Fruit fly (Drosophila melanogaster) whole organism, wandering third instar larva: ENCODE data around the gene CG11594.

Experiments
- Abd-B ChIP-seq: fragments of >200 bp; optimal IDR thresholded peaks from 2 replicates; lab custom pipeline; 2017; ENCODE audit warnings: missing biosample characterization, missing genetic modification characterization
- CG32264 ChIP-seq: fragments of 200-800 bp; sonication (Bioruptor generic); optimal IDR thresholded peaks from 2 replicates; lab custom pipeline; 2016; ENCODE audit warnings: missing biosample characterization, missing genetic modification characterization
- CG9705 ChIP-seq: fragments of 200-800 bp; sonication (Bioruptor generic); optimal IDR thresholded peaks from 2 replicates; lab custom pipeline; 2018; ENCODE audit warnings: missing biosample characterization, mild to moderate bottlenecking, missing genetic modification characterization
- CrebA ChIP-seq: fragments of 200-800 bp; sonication (Bioruptor generic); optimal IDR thresholded peaks from 2 replicates; lab custom pipeline; 2016; ENCODE audit warnings: missing biosample characterization, mild to moderate bottlenecking, missing genetic modification characterization, borderline replicate concordance
- Dfd ChIP-seq: fragments of >200 bp; optimal IDR thresholded peaks from 2 replicates; lab custom pipeline; 2017; ENCODE audit warnings: missing biosample characterization, missing genetic modification characterization
- Dif ChIP-seq: fragments of 200-275, 200-300 bp; sonication (Bioruptor generic); optimal IDR thresholded peaks from 2 replicates; lab custom pipeline; 2018; ENCODE audit warnings: missing biosample characterization, missing genetic modification characterization; ENCODE audit not compliant: partially characterized antibody
- GATAd ChIP-seq: sonication (Bioruptor generic); optimal IDR thresholded peaks from 2 replicates; lab custom pipeline; 2016; ENCODE audit warnings: missing biosample characterization, missing genetic modification characterization
- HLH106 ChIP-seq: fragments of 200-800 bp; optimal IDR thresholded peaks from 3 replicates; lab custom pipeline; 2019; ENCODE audit warnings: missing biosample characterization, mild to moderate bottlenecking, missing genetic modification characterization, moderate library complexity
- Hnf4 ChIP-seq: fragments of 200-800 bp; sonication (Bioruptor generic); optimal IDR thresholded peaks from 2 replicates; lab custom pipeline; 2016; ENCODE audit warnings: missing biosample characterization, mild to moderate bottlenecking, missing genetic modification characterization
- Hr78 ChIP-seq: fragments of >200 bp; optimal IDR thresholded peaks from 2 replicates; lab custom pipeline; 2017; ENCODE audit warnings: missing biosample characterization, missing genetic modification characterization
- Hr83 ChIP-seq: fragments of 200-300 bp; sonication (Bioruptor generic); optimal IDR thresholded peaks from 2 replicates; lab custom pipeline; 2016; ENCODE audit warnings: missing biosample characterization, mild to moderate bottlenecking, missing genetic modification characterization, moderate library complexity; ENCODE audit not compliant: poor library complexity, severe bottlenecking
- Jra ChIP-seq: sonication (Bioruptor generic); optimal IDR thresholded peaks from 2 replicates; lab custom pipeline; 2016; ENCODE audit warnings: missing biosample characterization, missing genetic modification characterization
- Mio ChIP-seq: sonication (Bioruptor generic); optimal IDR thresholded peaks from 2 replicates; lab custom pipeline; 2016; ENCODE audit warnings: missing biosample characterization, missing genetic modification characterization
- Myc ChIP-seq: fragments of >200 bp; optimal IDR thresholded peaks from 2 replicates; lab custom pipeline; 2017
- N ChIP-seq: fragments of >200 bp; optimal IDR thresholded peaks from 2 replicates; lab custom pipeline; 2018; ENCODE audit warnings: missing biosample characterization, missing external identifiers, missing genetic modification characterization
- OdsH ChIP-seq: fragments of 200-800 bp; sonication (Bioruptor generic); optimal IDR thresholded peaks from 2 replicates; lab custom pipeline; 2016; ENCODE audit warnings: missing biosample characterization, mild to moderate bottlenecking, missing genetic modification characterization
- Rel ChIP-seq, 2 experiments: fragments of 200-800 bp; sonication (Bioruptor generic) in 1 of 2; optimal IDR thresholded peaks; 2 replicates in 1 of 2; 3 replicates in 1 of 2; lab custom pipeline; 2016 to 2019; ENCODE audit warnings: mild to moderate bottlenecking in 2 of 2, missing biosample characterization in 2 of 2, missing genetic modification characterization in 2 of 2, moderate library complexity in 1 of 2
- Sp1 ChIP-seq: fragments of 200-800 bp; sonication (Bioruptor generic); optimal IDR thresholded peaks from 3 replicates; lab custom pipeline; 2019; ENCODE audit warnings: missing biosample characterization, mild to moderate bottlenecking, missing genetic modification characterization, moderate library complexity
- Vsx2 ChIP-seq: fragments of 200-300, 225-300 bp; sonication (Bioruptor generic); optimal IDR thresholded peaks from 2 replicates; lab custom pipeline; 2018; ENCODE audit warnings: missing biosample characterization, missing genetic modification characterization; ENCODE audit not compliant: partially characterized antibody
- br ChIP-seq: fragments of 200-800 bp; sonication (Bioruptor generic); optimal IDR thresholded peaks from 2 replicates; lab custom pipeline; 2016; ENCODE audit warnings: missing biosample characterization, missing genetic modification characterization
- brk ChIP-seq: fragments of 200-800 bp; sonication (Bioruptor generic); optimal IDR thresholded peaks from 2 replicates; lab custom pipeline; 2016; ENCODE audit warnings: missing biosample characterization, mild to moderate bottlenecking, missing genetic modification characterization
- dl ChIP-seq, 2 experiments: fragments of 175-275, 200-275 bp in 1 of 2; fragments of 200-275 bp in 1 of 2; sonication (Bioruptor generic); optimal IDR thresholded peaks; lab custom pipeline; 2018; ENCODE audit warnings: mild to moderate bottlenecking in 2 of 2, missing biosample characterization in 2 of 2, missing genetic modification characterization in 2 of 2, moderate library complexity in 2 of 2; ENCODE audit not compliant: partially characterized antibody in 2 of 2, insufficient read depth in 1 of 2
- dmrt93B ChIP-seq: fragments of 200-800 bp; sonication (Bioruptor generic); optimal IDR thresholded peaks from 2 replicates; lab custom pipeline; 2018; ENCODE audit warnings: missing biosample characterization, mild to moderate bottlenecking, missing genetic modification characterization
- dsf ChIP-seq: sonication (Bioruptor generic); optimal IDR thresholded peaks from 2 replicates; lab custom pipeline; 2016; ENCODE audit warnings: missing biosample characterization, missing genetic modification characterization, borderline replicate concordance
- ey ChIP-seq: fragments of 200-800 bp; sonication (Bioruptor generic); optimal IDR thresholded peaks from 2 replicates; lab custom pipeline; 2016; ENCODE audit warnings: missing biosample characterization, missing genetic modification characterization
- foxo ChIP-seq, 2 experiments: fragments of 200-800 bp; sonication (Bioruptor generic); optimal IDR thresholded peaks; 2 replicates in 1 of 2; 3 replicates in 1 of 2; lab custom pipeline; 2016 to 2017; ENCODE audit warnings: missing biosample characterization in 2 of 2, missing genetic modification characterization in 2 of 2
- fru ChIP-seq: fragments of 200-800 bp; sonication (Bioruptor generic); optimal IDR thresholded peaks from 3 replicates; lab custom pipeline; 2016; ENCODE audit warnings: missing biosample characterization, mild to moderate bottlenecking, missing genetic modification characterization
- h ChIP-seq: fragments of 200-800 bp; sonication (Bioruptor generic); optimal IDR thresholded peaks from 3 replicates; lab custom pipeline; 2016; ENCODE audit warnings: missing biosample characterization, mild to moderate bottlenecking, missing genetic modification characterization
- jim ChIP-seq: fragments of 175-275, 200-325 bp; sonication (Bioruptor generic); optimal IDR thresholded peaks from 2 replicates; lab custom pipeline; 2016; ENCODE audit warnings: missing biosample characterization, mild to moderate bottlenecking, missing genetic modification characterization
- lola ChIP-seq: fragments of >200 bp; optimal IDR thresholded peaks from 2 replicates; lab custom pipeline; 2017; ENCODE audit warnings: missing biosample characterization, missing genetic modification characterization
- pan ChIP-seq: fragments of >200 bp; optimal IDR thresholded peaks from 2 replicates; lab custom pipeline; 2017
- psq ChIP-seq: fragments of 200-800 bp; sonication (Bioruptor generic); optimal IDR thresholded peaks from 3 replicates; lab custom pipeline; 2017; ENCODE audit warnings: missing biosample characterization, mild to moderate bottlenecking, missing genetic modification characterization, moderate library complexity
- rgr ChIP-seq: fragments of 200-800 bp; sonication (Bioruptor generic); optimal IDR thresholded peaks from 3 replicates; lab custom pipeline; 2016; ENCODE audit warnings: missing biosample characterization, mild to moderate bottlenecking, missing genetic modification characterization
- sage ChIP-seq: fragments of 200-800 bp; sonication (Bioruptor generic); optimal IDR thresholded peaks from 2 replicates; lab custom pipeline; 2016; ENCODE audit warnings: missing biosample characterization, mild to moderate bottlenecking, missing genetic modification characterization
- sv ChIP-seq: fragments of 200-800 bp; sonication (Bioruptor generic); optimal IDR thresholded peaks from 3 replicates; lab custom pipeline; 2016; ENCODE audit warnings: missing biosample characterization, missing genetic modification characterization
- tai ChIP-seq: sonication (Bioruptor generic); optimal IDR thresholded peaks from 2 replicates; lab custom pipeline; 2016; ENCODE audit warnings: missing biosample characterization, missing genetic modification characterization
- usp ChIP-seq: fragments of >200 bp; optimal IDR thresholded peaks from 2 replicates; lab custom pipeline; 2017; ENCODE audit warnings: missing biosample characterization, missing genetic modification characterization
- woc ChIP-seq: sonication (Bioruptor generic); optimal IDR thresholded peaks from 2 replicates; lab custom pipeline; 2016; ENCODE audit warnings: missing biosample characterization, mild to moderate bottlenecking, missing genetic modification characterization

Gene CG11594

DNA sequence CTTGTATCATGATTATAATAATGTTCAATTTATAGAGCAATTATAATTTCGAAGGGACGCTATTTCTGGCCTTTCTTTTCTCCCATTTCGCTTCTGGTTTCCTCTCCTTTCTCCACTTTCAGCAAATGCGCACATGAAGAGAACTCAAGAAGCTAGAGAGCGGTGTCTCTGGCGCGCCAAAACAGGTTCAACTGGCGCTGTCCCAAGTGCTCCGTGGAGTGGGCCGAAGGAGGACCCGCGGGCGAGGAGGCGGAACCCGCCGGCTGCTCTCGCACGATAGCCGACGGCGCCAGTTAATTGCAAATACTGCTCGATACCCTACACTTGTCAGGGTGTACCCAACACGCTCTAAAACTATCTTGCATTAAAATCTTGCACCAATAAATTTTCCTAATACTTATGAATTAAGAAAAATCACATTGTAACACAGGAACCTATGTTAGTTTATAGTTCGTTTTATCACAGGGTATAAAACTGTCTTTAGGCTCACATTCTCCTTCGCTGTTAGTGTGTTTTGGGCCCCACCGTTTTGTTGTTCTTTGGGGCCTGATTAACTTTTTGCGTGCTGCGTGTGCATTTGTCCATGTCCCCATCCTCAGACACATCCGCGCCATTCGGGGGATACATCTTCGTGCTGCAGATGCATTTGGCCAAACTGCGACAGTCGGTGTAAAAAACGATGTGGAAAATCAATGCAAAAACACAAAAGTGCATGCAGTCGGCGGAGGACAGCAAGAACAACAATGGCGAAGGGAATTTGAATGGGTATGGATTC lies 44.6 kb upstream of the CG11594 start:
- TF ChIP-seq Hnf4 (GFP tag; lab: Kevin White, UChicago) = peak; percentile 99
- TF ChIP-seq fru (GFP tag; lab: Kevin White, UChicago) = peak; percentile 99
- no peak for TF ChIP-seq usp (GFP tag; lab: Kevin White, UChicago)
- peak; percentile 96 for TF ChIP-seq dmrt93B (GFP tag; lab: Kevin White, UChicago)
- TF ChIP-seq jim (GFP tag; lab: Kevin White, UChicago) = no peak
- no peak for TF ChIP-seq Myc (lab: Kevin White, UChicago)
- TF ChIP-seq N = no peak
- peak; percentile 95 to 99 for TF ChIP-seq foxo (GFP tag; optimal IDR thresholded peaks at IDR 0.05; lab: Kevin White, UChicago)
- TF ChIP-seq ey (GFP tag; lab: Kevin White, UChicago) = peak; percentile 99
- TF ChIP-seq sv (GFP tag; lab: Kevin White, UChicago) = peak; percentile 71
- peak; percentile 97 for TF ChIP-seq psq
- peak; percentile 88 for TF ChIP-seq Hr83
- peak; percentile 78 for TF ChIP-seq dsf (GFP tag; lab: Kevin White, UChicago)
- TF ChIP-seq sage = peak; percentile 96
- no peak for TF ChIP-seq Abd-B
- TF ChIP-seq GATAd = peak; percentile 92
- peak; percentile 86 for TF ChIP-seq Dif
- TF ChIP-seq CG32264 (GFP tag; lab: Kevin White, UChicago) = peak; percentile 97
- no peak for TF ChIP-seq Hr78 (GFP tag; lab: Kevin White, UChicago)
- TF ChIP-seq brk (GFP tag; lab: Kevin White, UChicago) = peak; percentile 95
- peak; percentile 98 for TF ChIP-seq OdsH (GFP tag; lab: Kevin White, UChicago)
- peak; percentile 78 for TF ChIP-seq Vsx2 (GFP tag; lab: Kevin White, UChicago)
- TF ChIP-seq tai = no peak
- TF ChIP-seq dl (GFP tag; optimal IDR thresholded peaks at IDR 0.05; lab: Kevin White, UChicago; ENCODE audit: insufficient read depth in 1 of 2, partially characterized antibody in 2 of 2) = peak; percentile 56 to 76
- TF ChIP-seq br (GFP tag; lab: Kevin White, UChicago) = peak; percentile 99
- peak; percentile 99 for TF ChIP-seq rgr (GFP tag; lab: Kevin White, UChicago)
- peak; percentile 83 for TF ChIP-seq CrebA (GFP tag; lab: Kevin White, UChicago)
- peak; percentile 75 for TF ChIP-seq pan (lab: Kevin White, UChicago)
- TF ChIP-seq HLH106 (tag; lab: Kevin White, UChicago) = peak; percentile 97
- TF ChIP-seq Sp1 (GFP tag; lab: Kevin White, UChicago) = peak; percentile 93
- TF ChIP-seq Dfd (GFP tag; lab: Kevin White, UChicago) = no peak
- TF ChIP-seq Mio (GFP tag; lab: Kevin White, UChicago) = peak; percentile 88
- peak; percentile 91 for TF ChIP-seq Rel (GFP tag; optimal IDR thresholded peaks at IDR 0.05; lab: Kevin White, UChicago)
- peak; percentile 81 for TF ChIP-seq Rel (tag; optimal IDR thresholded peaks at IDR 0.05; lab: Kevin White, UChicago)
- TF ChIP-seq Jra (GFP tag; lab: Kevin White, UChicago) = peak; percentile 95
- no peak for TF ChIP-seq lola (GFP tag; lab: Kevin White, UChicago)
- peak; percentile 95 for TF ChIP-seq h (GFP tag; lab: Kevin White, UChicago)
- TF ChIP-seq CG9705 (GFP tag; lab: Kevin White, UChicago) = peak; percentile 88
- TF ChIP-seq woc (GFP tag; lab: Kevin White, UChicago) = peak; percentile 99

DNA sequence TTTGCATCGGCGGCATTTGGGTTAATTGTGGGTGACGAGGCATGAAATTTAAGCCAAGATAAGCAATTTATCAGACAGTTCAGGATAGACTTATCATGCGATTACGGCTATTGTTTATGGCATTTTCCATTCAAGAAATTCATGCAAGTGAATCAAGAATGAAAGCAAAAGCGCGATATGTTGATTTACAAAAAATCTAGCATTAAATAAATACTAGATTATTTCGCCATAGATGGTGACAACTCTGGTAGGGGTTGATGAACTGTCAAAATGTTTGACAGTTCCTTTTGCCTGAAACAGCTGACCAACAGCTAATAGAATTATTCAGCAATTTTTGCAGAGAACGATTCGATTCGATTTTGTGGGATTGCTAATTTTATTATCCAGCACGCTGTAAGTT lies 43.3 kb upstream of the CG11594 start, which contains the start of gene CG32259:
Gene CG32259, plus strand, starts transcription at position 301 of the 400 bp plus-strand sequence.
- TF ChIP-seq sv (GFP tag; lab: Kevin White, UChicago) (no peak), OdsH (GFP tag; lab: Kevin White, UChicago) (no peak), rgr (GFP tag; lab: Kevin White, UChicago) (no peak), dl (GFP tag; optimal IDR thresholded peaks at IDR 0.05; lab: Kevin White, UChicago; ENCODE audit: insufficient read depth in 1 of 2, partially characterized antibody in 2 of 2) (no peak), Sp1 (GFP tag; lab: Kevin White, UChicago) (no peak), CrebA (GFP tag; lab: Kevin White, UChicago) (no peak), dsf (GFP tag; lab: Kevin White, UChicago) (no peak), Jra (GFP tag; lab: Kevin White, UChicago) (no peak), Abd-B (no peak), br (GFP tag; lab: Kevin White, UChicago) (no peak), h (GFP tag; lab: Kevin White, UChicago) (no peak), usp (GFP tag; lab: Kevin White, UChicago) (no peak), GATAd (no peak), jim (GFP tag; lab: Kevin White, UChicago) (no peak), tai (no peak), CG32264 (GFP tag; lab: Kevin White, UChicago) (no peak), N (no peak), Myc (lab: Kevin White, UChicago) (no peak)
